Worm (Caenorhabditis elegans) whole organism, young adult: Measurements from ENCODE around the gene W07G4.1.

Source experiments
- B0019.2 ChIP-seq: fragments of 200-800 bp; sonication (Bioruptor generic); conservative IDR thresholded peaks from 2 replicates; pipeline ENCODE4 v1.3.6; 2022; ENCODE audit warnings: missing genetic modification reagents, missing genetic modification characterization, missing compliant biosample characterization
- B0336.3 ChIP-seq: fragments of 200-800 bp; sonication (Bioruptor generic); IDR thresholded peaks from 2 replicates; pipeline ENCODE4 v1.3.6; 2022; ENCODE audit warnings: missing genetic modification characterization, missing compliant biosample characterization
- C17E4.6 ChIP-seq: fragments of 200-800 bp; sonication (Bioruptor generic); IDR thresholded peaks from 2 replicates; pipeline ENCODE4 v1.3.6; 2022; ENCODE audit warnings: missing genetic modification reagents, missing genetic modification characterization, missing compliant biosample characterization
- F33H1.4 ChIP-seq: fragments of 200-800 bp; sonication (Bioruptor generic); IDR thresholded peaks from 2 replicates; pipeline ENCODE4 v1.3.6; 2022; ENCODE audit warnings: missing genetic modification reagents, missing genetic modification characterization, missing compliant biosample characterization
- F52B5.7 ChIP-seq: sonication (generic microtip); optimal IDR thresholded peaks from 2 replicates; lab custom pipeline; 2016; ENCODE audit warnings: mild to moderate bottlenecking, missing genetic modification characterization, missing compliant biosample characterization
- F57A8.1 ChIP-seq: fragments of 200-800 bp; sonication (Bioruptor generic); optimal IDR thresholded peaks from 2 replicates; lab custom pipeline; 2018; ENCODE audit warnings: mild to moderate bottlenecking, missing genetic modification characterization, moderate library complexity, missing compliant biosample characterization
- K11D2.4 ChIP-seq: fragments of 200-800 bp; sonication (Bioruptor generic); IDR thresholded peaks from 2 replicates; pipeline ENCODE4 v1.3.6; 2022; ENCODE audit warnings: missing genetic modification reagents, missing genetic modification characterization, missing compliant biosample characterization
- T26A5.8 ChIP-seq: sonication (generic microtip); optimal IDR thresholded peaks from 2 replicates; lab custom pipeline; 2016; ENCODE audit warnings: missing genetic modification characterization, missing compliant biosample characterization
- Y79H2A.3 ChIP-seq: fragments of 200-800 bp; sonication (Bioruptor generic); conservative IDR thresholded peaks from 2 replicates; pipeline ENCODE4 v1.3.6; 2022; ENCODE audit warnings: missing genetic modification reagents, missing genetic modification characterization, missing compliant biosample characterization
- ama-1 ChIP-seq, 3 experiments: fragments of 150-350 bp in 1 of 3; sonication (generic microtip) in 2 of 3; optimal IDR thresholded peaks; 2 replicates each; lab custom pipeline; 2014 to 2018; ENCODE audit warnings: missing biosample characterization in 2 of 3, missing genetic modification characterization in 2 of 3, missing genetic modification reagents in 2 of 3
- aptf-2 ChIP-seq: fragments of 200-800 bp; sonication (Bioruptor generic); conservative IDR thresholded peaks from 2 replicates; pipeline ENCODE4 v1.3.6; 2022; ENCODE audit warnings: missing genetic modification reagents, missing genetic modification characterization, missing compliant biosample characterization
- athp-1 ChIP-seq: sonication (generic microtip); optimal IDR thresholded peaks from 2 replicates; lab custom pipeline; 2017; ENCODE audit warnings: mild to moderate bottlenecking, missing genetic modification characterization, missing compliant biosample characterization
- attf-6 ChIP-seq: fragments of 200-800 bp; sonication (Bioruptor generic); IDR thresholded peaks from 2 replicates; pipeline ENCODE4 v1.3.6; 2022; ENCODE audit warnings: missing genetic modification reagents, missing genetic modification characterization, missing compliant biosample characterization
- bed-1 ChIP-seq: fragments of 200-800 bp; sonication (Bioruptor generic); IDR thresholded peaks from 2 replicates; pipeline ENCODE4 v1.3.6; 2022; ENCODE audit warnings: missing genetic modification reagents, missing genetic modification characterization, missing compliant biosample characterization
- ccch-3 ChIP-seq: fragments of 200-800 bp; sonication (Bioruptor generic); optimal IDR thresholded peaks from 2 replicates; lab custom pipeline; 2018; ENCODE audit warnings: mild to moderate bottlenecking, missing genetic modification characterization, missing compliant biosample characterization
- cebp-2 ChIP-seq: fragments of 200-800 bp; sonication (Bioruptor generic); IDR thresholded peaks from 2 replicates; pipeline ENCODE4 v1.3.6; 2022; ENCODE audit warnings: missing genetic modification characterization, missing compliant biosample characterization
- chd-7 ChIP-seq: sonication (generic microtip); optimal IDR thresholded peaks from 2 replicates; lab custom pipeline; 2016; ENCODE audit warnings: mild to moderate bottlenecking, missing genetic modification characterization, moderate library complexity, missing compliant biosample characterization
- die-1 ChIP-seq: sonication (generic microtip); optimal IDR thresholded peaks from 2 replicates; lab custom pipeline; 2016; ENCODE audit warnings: missing genotype, mild to moderate bottlenecking, missing genetic modification characterization, missing compliant biosample characterization
- dox-1 ChIP-seq: fragments of 200-800 bp; sonication (Bioruptor generic); IDR thresholded peaks from 2 replicates; pipeline ENCODE4 v1.3.6; 2022; ENCODE audit warnings: missing genetic modification reagents, missing genetic modification characterization, missing compliant biosample characterization
- dpff-1 ChIP-seq: sonication (generic microtip); optimal IDR thresholded peaks from 2 replicates; lab custom pipeline; 2017; ENCODE audit warnings: mild to moderate bottlenecking, missing genetic modification characterization, missing compliant biosample characterization
- dpl-1 ChIP-seq: fragments of 150-350 bp; optimal IDR thresholded peaks from 2 replicates; lab custom pipeline; 2014; ENCODE audit warnings: missing biosample characterization, missing genetic modification reagents, missing genetic modification characterization
- egl-18 ChIP-seq: fragments of 200-800 bp; sonication (Bioruptor generic); IDR thresholded peaks from 2 replicates; pipeline ENCODE4 v1.3.6; 2022; ENCODE audit warnings: missing genetic modification reagents, missing genetic modification characterization, missing compliant biosample characterization
- egl-44 ChIP-seq: fragments of 200-800 bp; sonication (Bioruptor generic); IDR thresholded peaks from 2 replicates; pipeline ENCODE4 v1.3.6; 2022; ENCODE audit warnings: missing genetic modification reagents, missing genetic modification characterization, missing compliant biosample characterization
- ekl-4 ChIP-seq: fragments of 200-800 bp; sonication (Bioruptor generic); IDR thresholded peaks from 2 replicates; pipeline ENCODE4 v1.3.6; 2022; ENCODE audit warnings: missing genetic modification reagents, missing genetic modification characterization, missing compliant biosample characterization
- ets-4 ChIP-seq: fragments of 200-800 bp; sonication (Bioruptor generic); optimal IDR thresholded peaks from 2 replicates; lab custom pipeline; 2018; ENCODE audit warnings: mild to moderate bottlenecking, missing genetic modification characterization, missing compliant biosample characterization
- him-1 ChIP-seq: sonication (generic microtip); optimal IDR thresholded peaks from 2 replicates; lab custom pipeline; 2016; ENCODE audit warnings: missing genotype, missing genetic modification reagents, missing genetic modification characterization, missing compliant biosample characterization
- hlh-12 ChIP-seq: sonication (generic microtip); optimal IDR thresholded peaks from 2 replicates; lab custom pipeline; 2016; ENCODE audit warnings: missing genetic modification characterization, missing compliant biosample characterization
- hlh-26 ChIP-seq: fragments of 200-800 bp; sonication (Bioruptor generic); conservative IDR thresholded peaks from 2 replicates; pipeline ENCODE4 v1.3.6; 2022; ENCODE audit warnings: missing genetic modification reagents, missing genetic modification characterization, missing compliant biosample characterization
- let-607 ChIP-seq, 2 experiments: fragments of 200-800 bp in 1 of 2; sonication (Bioruptor generic) in 1 of 2; sonication (generic microtip) in 1 of 2; optimal IDR thresholded peaks; 2 replicates each; lab custom pipeline; 2016 to 2018; ENCODE audit warnings: mild to moderate bottlenecking in 2 of 2, missing compliant biosample characterization in 2 of 2, missing genetic modification characterization in 2 of 2, moderate library complexity in 2 of 2, missing genotype in 1 of 2
- lin-35 ChIP-seq, 3 experiments: fragments of 150-350 bp in 2 of 3; sonication (generic microtip) in 1 of 3; optimal IDR thresholded peaks; 2 replicates each; lab custom pipeline; 2014 to 2018; ENCODE audit warnings: missing biosample characterization in 3 of 3, missing genetic modification characterization in 3 of 3, missing genetic modification reagents in 3 of 3
- lin-40 ChIP-seq: sonication (generic microtip); optimal IDR thresholded peaks from 2 replicates; lab custom pipeline; 2016; ENCODE audit warnings: missing genetic modification characterization, mild to moderate bottlenecking, missing compliant biosample characterization, missing genotype, missing genetic modification reagents
- lir-1 ChIP-seq: fragments of 200-800 bp; sonication (Bioruptor generic); conservative IDR thresholded peaks from 2 replicates; pipeline ENCODE4 v1.3.6; 2022; ENCODE audit warnings: missing genetic modification reagents, missing genetic modification characterization, missing compliant biosample characterization
- lsl-1 ChIP-seq: fragments of 200-800 bp; sonication (Bioruptor generic); optimal IDR thresholded peaks from 2 replicates; lab custom pipeline; 2018; ENCODE audit warnings: mild to moderate bottlenecking, missing genetic modification characterization, moderate library complexity, missing compliant biosample characterization
- madf-6 ChIP-seq: fragments of 200-800 bp; sonication (Bioruptor generic); IDR thresholded peaks from 2 replicates; pipeline ENCODE4 v1.3.6; 2022; ENCODE audit warnings: missing genetic modification reagents, missing genetic modification characterization, missing compliant biosample characterization
- madf-8 ChIP-seq: fragments of 200-800 bp; sonication (Bioruptor generic); conservative IDR thresholded peaks from 2 replicates; pipeline ENCODE4 v1.3.6; 2022; ENCODE audit warnings: missing genetic modification reagents, missing genetic modification characterization, missing compliant biosample characterization
- mxl-1 ChIP-seq: sonication (generic microtip); optimal IDR thresholded peaks from 2 replicates; lab custom pipeline; 2016; ENCODE audit warnings: missing genetic modification characterization, missing compliant biosample characterization
- nhr-27 ChIP-seq: fragments of 200-800 bp; sonication (Bioruptor generic); optimal IDR thresholded peaks from 2 replicates; lab custom pipeline; 2018; ENCODE audit warnings: mild to moderate bottlenecking, missing genetic modification characterization, moderate library complexity, missing compliant biosample characterization
- pbrm-1 ChIP-seq: fragments of 200-800 bp; sonication (Bioruptor generic); IDR thresholded peaks from 2 replicates; pipeline ENCODE4 v1.3.6; 2022; ENCODE audit warnings: missing genetic modification reagents, missing genetic modification characterization, missing compliant biosample characterization
- snpc-3.4 ChIP-seq: sonication (generic microtip); optimal IDR thresholded peaks from 2 replicates; lab custom pipeline; 2017; ENCODE audit warnings: missing genetic modification characterization, mild to moderate bottlenecking, missing compliant biosample characterization, antibody characterized with exemption, moderate library complexity, missing genotype, missing genetic modification reagents
- snpc-4 ChIP-seq, 5 experiments: fragments of 150-350 bp in 1 of 5; sonication (generic microtip) in 4 of 5; optimal IDR thresholded peaks; 2 replicates each; lab custom pipeline; 2014 to 2018; ENCODE audit warnings: missing genetic modification characterization in 5 of 5, missing biosample characterization in 3 of 5, antibody characterized with exemption in 2 of 5, mild to moderate bottlenecking in 2 of 5, missing compliant biosample characterization in 2 of 5, missing genotype in 2 of 5, moderate library complexity in 2 of 5, missing genetic modification reagents in 1 of 5
- sptf-2 ChIP-seq: fragments of 200-800 bp; sonication (Bioruptor generic); optimal IDR thresholded peaks from 2 replicates; lab custom pipeline; 2018; ENCODE audit warnings: mild to moderate bottlenecking, missing genetic modification characterization, missing compliant biosample characterization
- tbp1 ChIP-seq: fragments of 200-800 bp; sonication (Bioruptor generic); optimal IDR thresholded peaks from 2 replicates; lab custom pipeline; 2018; ENCODE audit warnings: mild to moderate bottlenecking, missing genetic modification characterization, missing compliant biosample characterization
- zfh-2 ChIP-seq: fragments of 200-800 bp; sonication (Bioruptor generic); conservative IDR thresholded peaks from 2 replicates; pipeline ENCODE4 v1.3.6; 2022; ENCODE audit warnings: missing genetic modification reagents, missing genetic modification characterization, missing compliant biosample characterization
- ztf-18 ChIP-seq: sonication (generic microtip); optimal IDR thresholded peaks from 2 replicates; lab custom pipeline; 2016; ENCODE audit warnings: missing genotype, mild to moderate bottlenecking, missing genetic modification characterization, missing compliant biosample characterization
- ztf-22 ChIP-seq: fragments of 200-800 bp; sonication (Bioruptor generic); optimal IDR thresholded peaks from 2 replicates; lab custom pipeline; 2018; ENCODE audit warnings: mild to moderate bottlenecking, missing genetic modification characterization, moderate library complexity, missing compliant biosample characterization

The W07G4.1 gene

DNA sequence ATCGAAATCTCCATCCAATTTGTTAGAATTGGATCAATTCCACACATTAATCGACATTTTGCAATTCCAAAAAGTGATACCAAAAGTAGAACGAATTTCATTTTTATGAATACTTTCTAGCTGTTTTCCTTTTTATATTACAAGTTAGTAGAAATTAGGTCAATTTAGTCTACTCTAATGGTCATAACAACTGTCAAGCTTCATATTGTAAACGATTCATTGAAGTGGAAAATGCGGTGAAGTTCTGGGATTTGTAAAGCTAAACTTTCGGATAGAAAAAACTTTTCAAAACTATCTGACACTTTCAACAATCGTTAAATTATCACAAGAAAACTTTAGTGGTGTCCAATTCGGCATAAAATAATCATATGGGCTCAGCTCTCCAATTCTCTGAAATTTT is 1.3 kb downstream of the W07G4.1 start, which contains the start of gene W07G4.7:
TSS of gene W07G4.7 (minus strand) at position 101 of the 400 bp plus-strand sequence.
- TF ChIP-seq cebp-2, result no peak
- no peak for TF ChIP-seq F33H1.4 (GFP tag; lab: Robert Waterston, UW)
- TF ChIP-seq lin-40 (tag; lab: Kevin White, UChicago), result no peak
- TF ChIP-seq ekl-4 (GFP tag; lab: Robert Waterston, UW), result no peak
- no peak for TF ChIP-seq nhr-27 (tag; lab: Kevin White, UChicago)
- TF ChIP-seq chd-7, result no peak
- TF ChIP-seq lin-35 (GFP tag; optimal IDR thresholded peaks at IDR 0.05; lab: Kevin White, UChicago), result no peak
- no peak for TF ChIP-seq dox-1 (GFP tag; lab: Robert Waterston, UW)
- TF ChIP-seq egl-18 (GFP tag; lab: Robert Waterston, UW), result no peak
- no peak for TF ChIP-seq dpff-1 (tag; lab: Kevin White, UChicago)
- no peak for TF ChIP-seq egl-44 (GFP tag; lab: Robert Waterston, UW)
- no peak for TF ChIP-seq dpl-1 (GFP tag; lab: Kevin White, UChicago)
- no peak for TF ChIP-seq zfh-2 (GFP tag; lab: Robert Waterston, UW)
- TF ChIP-seq, all 124 proteins: peak for 0

DNA sequence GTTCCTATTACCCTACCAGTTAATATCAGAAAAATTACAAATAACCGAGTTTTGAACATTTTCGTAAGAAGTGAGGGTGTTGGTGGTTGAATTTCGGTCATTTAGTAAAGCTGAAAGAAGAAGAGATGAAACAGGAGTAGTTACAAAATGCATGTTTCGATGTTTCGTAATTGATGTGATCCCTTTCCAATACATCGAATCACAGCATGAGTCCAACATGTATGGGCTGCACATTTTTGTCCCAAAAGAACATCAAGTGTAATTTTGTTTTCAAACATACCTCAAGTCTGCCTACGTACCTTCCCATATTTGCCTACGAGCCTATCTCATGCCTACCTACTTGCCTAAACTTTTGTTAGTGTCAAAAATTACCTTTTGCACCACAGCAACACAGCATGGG is 3.1 kb downstream of the W07G4.1 start, which contains the start of gene W07G4.2:
TSS of gene W07G4.2 (minus strand) at position 101 of the 400 bp plus-strand sequence.
- TF ChIP-seq lsl-1 (GFP tag; lab: Kevin White, UChicago) (no peak), mxl-1 (tag; lab: Kevin White, UChicago) (no peak), sptf-2 (GFP tag; lab: Kevin White, UChicago) (no peak), ama-1 (optimal IDR thresholded peaks at IDR 0.05; lab: Kevin White, UChicago) (no peak), ama-1 (GFP tag; optimal IDR thresholded peaks at IDR 0.05; lab: Kevin White, UChicago) (no peak), F57A8.1 (GFP tag; lab: Kevin White, UChicago) (no peak), ztf-22 (GFP tag; lab: Kevin White, UChicago) (no peak), Y79H2A.3 (no peak), let-607 (tag; optimal IDR thresholded peaks at IDR 0.05; lab: Kevin White, UChicago) (no peak)

DNA sequence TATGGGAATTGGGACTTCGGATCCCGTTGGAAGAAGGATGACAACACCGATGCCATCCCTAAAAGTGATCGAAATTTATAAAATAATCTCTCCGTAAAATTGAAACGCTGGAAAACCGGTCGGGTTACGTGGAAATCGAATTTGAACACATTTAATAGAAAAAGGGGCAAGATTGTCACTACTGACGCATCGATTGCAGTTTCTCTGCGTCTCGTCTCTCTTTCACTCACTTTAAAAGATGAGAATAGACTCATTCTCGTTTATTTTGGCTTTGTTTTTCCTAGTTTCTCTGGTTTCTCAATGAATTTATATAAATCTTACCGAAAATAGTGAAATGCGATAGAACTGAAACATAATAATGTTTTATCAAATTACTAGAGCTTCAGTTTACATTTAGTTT is 8.3 kb downstream of the W07G4.1 start, which contains the start of gene scyl-1:
TSS of gene scyl-1 (minus strand) at position 56 of the 400 bp plus-strand sequence.
- TF ChIP-seq T26A5.8 (tag; lab: Kevin White, UChicago) (no peak), attf-6 (no peak), lir-1 (GFP tag; lab: Robert Waterston, UW) (no peak), C17E4.6 (GFP tag; lab: Robert Waterston, UW) (no peak), cebp-2 (no peak), ama-1 (optimal IDR thresholded peaks at IDR 0.05; lab: Kevin White, UChicago) (no peak), ama-1 (GFP tag; optimal IDR thresholded peaks at IDR 0.05; lab: Kevin White, UChicago) (no peak), snpc-4 (GFP tag; optimal IDR thresholded peaks at IDR 0.05; lab: Kevin White, UChicago) (no peak), snpc-4 (tag; optimal IDR thresholded peaks at IDR 0.05; lab: Kevin White, UChicago) (peak in 3 of 4 experiments; percentile 27 to 54 (median 31)), ets-4 (no peak), pbrm-1 (GFP tag; lab: Robert Waterston, UW) (peak; percentile 61; the same call in 1 of the 2 replicates), K11D2.4 (GFP tag; lab: Robert Waterston, UW) (no peak), snpc-3.4 (no peak), hlh-12 (tag; lab: Kevin White, UChicago) (no peak), F52B5.7 (tag; lab: Kevin White, UChicago) (no peak), B0336.3 (GFP tag; lab: Robert Waterston, UW) (no peak), him-1 (tag; lab: Kevin White, UChicago) (no peak), dox-1 (GFP tag; lab: Robert Waterston, UW) (no peak), B0019.2 (GFP tag; lab: Robert Waterston, UW) (no peak), aptf-2 (GFP tag; lab: Robert Waterston, UW) (no peak), ccch-3 (no peak), ztf-18 (tag; lab: Kevin White, UChicago) (peak; percentile 90), madf-6 (no peak), hlh-26 (GFP tag; lab: Robert Waterston, UW) (no peak), madf-8 (no peak), tbp1 (GFP tag; lab: Kevin White, UChicago) (peak; percentile 48), die-1 (tag; lab: Kevin White, UChicago) (no peak), athp-1 (tag; lab: Kevin White, UChicago) (no peak), bed-1 (GFP tag; lab: Robert Waterston, UW) (no peak)
